Fruit fly (Drosophila melanogaster) whole organism, embryonic: Measurements from ENCODE around the gene CG14205.
A peak's percentile ranks its signal among the peaks of the same experiment; 100 is the strongest.

Experiments
- Atf3 ChIP-seq: fragments of 200-800 bp; sonication (Bioruptor generic); optimal IDR thresholded peaks from 3 replicates; lab custom pipeline; 2016; ENCODE audit warnings: missing biosample characterization, missing genetic modification characterization
- CG10267 ChIP-seq: fragments of 200-800 bp; sonication (Bioruptor generic); optimal IDR thresholded peaks from 2 replicates; lab custom pipeline; 2018; ENCODE audit warnings: missing biosample characterization, mild to moderate bottlenecking, missing genetic modification characterization, moderate library complexity
- CG10959 ChIP-seq: fragments of 200-800 bp; sonication (Bioruptor generic); IDR thresholded peaks from 2 replicates; pipeline ENCODE4 v1.3.6; 2022; ENCODE audit warnings: missing biosample characterization, missing genetic modification characterization
- CG11695 ChIP-seq: fragments of 200-800 bp; sonication (Bioruptor generic); IDR thresholded peaks from 3 replicates; pipeline ENCODE4 v1.3.6; 2022; ENCODE audit warnings: missing biosample characterization, missing genetic modification characterization
- CG12219 ChIP-seq: fragments of 200-800 bp; sonication (Bioruptor generic); optimal IDR thresholded peaks from 3 replicates; lab custom pipeline; 2018; ENCODE audit warnings: missing biosample characterization, mild to moderate bottlenecking, missing genetic modification characterization
- CG14667 ChIP-seq: fragments of 200-800 bp; sonication (Bioruptor generic); IDR thresholded peaks from 2 replicates; pipeline ENCODE4 v1.3.6; 2022; ENCODE audit warnings: missing biosample characterization, missing genetic modification characterization
- CG15073 ChIP-seq: fragments of 200-800 bp; sonication (Bioruptor generic); optimal IDR thresholded peaks from 2 replicates; lab custom pipeline; 2016; ENCODE audit warnings: missing biosample characterization, missing genetic modification characterization
- CG1602 ChIP-seq: fragments of 200-800 bp; sonication (Bioruptor generic); optimal IDR thresholded peaks from 3 replicates; lab custom pipeline; 2016; ENCODE audit warnings: missing biosample characterization, missing genetic modification characterization
- CG1603 ChIP-seq: fragments of 200-800 bp; sonication (Bioruptor generic); optimal IDR thresholded peaks from 2 replicates; lab custom pipeline; 2019; ENCODE audit warnings: missing biosample characterization, mild to moderate bottlenecking, missing genetic modification characterization, moderate library complexity
- CG17361 ChIP-seq: fragments of 200-800 bp; sonication (Bioruptor generic); IDR thresholded peaks from 3 replicates; pipeline ENCODE4 v1.3.6; 2022; ENCODE audit warnings: missing biosample characterization, missing genetic modification characterization
- CG17612 ChIP-seq: fragments of 200-800 bp; sonication (Bioruptor generic); IDR thresholded peaks from 2 replicates; pipeline ENCODE4 v1.3.6; 2022; ENCODE audit warnings: missing biosample characterization, missing genetic modification characterization
- CG1792 ChIP-seq: fragments of 200-800 bp; sonication (Bioruptor generic); optimal IDR thresholded peaks from 2 replicates; lab custom pipeline; 2016; ENCODE audit warnings: missing biosample characterization, missing genetic modification characterization
- CG2202 ChIP-seq: fragments of 200-800 bp; sonication (Bioruptor generic); optimal IDR thresholded peaks from 2 replicates; lab custom pipeline; 2018; ENCODE audit warnings: missing biosample characterization, mild to moderate bottlenecking, missing genetic modification characterization
- CG3847 ChIP-seq: fragments of 200-800 bp; sonication (Bioruptor generic); IDR thresholded peaks from 2 replicates; pipeline ENCODE4 v1.3.6; 2022; ENCODE audit warnings: missing biosample characterization, missing genetic modification characterization
- CG6175 ChIP-seq: fragments of 200-800 bp; sonication (Bioruptor generic); IDR thresholded peaks from 3 replicates; pipeline ENCODE4 v1.3.6; 2022; ENCODE audit warnings: missing biosample characterization, missing genetic modification characterization
- CG6813 ChIP-seq: fragments of 200-800 bp; sonication (Bioruptor generic); optimal IDR thresholded peaks from 2 replicates; lab custom pipeline; 2017; ENCODE audit warnings: missing biosample characterization, missing genetic modification characterization, mild to moderate bottlenecking, moderate library complexity, missing genetic modification reagents
- CG7786 ChIP-seq: fragments of 200-800 bp; sonication (Bioruptor generic); optimal IDR thresholded peaks from 2 replicates; lab custom pipeline; 2016; ENCODE audit warnings: missing biosample characterization, missing genetic modification characterization
- CG8089 ChIP-seq: fragments of 200-800 bp; sonication (Bioruptor generic); optimal IDR thresholded peaks from 3 replicates; lab custom pipeline; 2016; ENCODE audit warnings: missing biosample characterization, missing genetic modification characterization
- CG8290 ChIP-seq, 3 experiments: fragments of 200-800 bp; sonication (Bioruptor generic); optimal IDR thresholded peaks; 2 replicates each; lab custom pipeline; 2016 to 2019; ENCODE audit warnings: missing biosample characterization in 3 of 3, missing genetic modification characterization in 3 of 3, mild to moderate bottlenecking in 2 of 3, moderate library complexity in 1 of 3
- D19B ChIP-seq: fragments of 200-800 bp; sonication (Bioruptor generic); optimal IDR thresholded peaks from 2 replicates; lab custom pipeline; 2017; ENCODE audit warnings: missing biosample characterization, mild to moderate bottlenecking, missing genetic modification characterization
- Fer3 ChIP-seq: fragments of 200-800 bp; sonication (Bioruptor generic); optimal IDR thresholded peaks from 2 replicates; lab custom pipeline; 2018; ENCODE audit warnings: missing biosample characterization, mild to moderate bottlenecking, missing genetic modification characterization, moderate library complexity
- Hr3 ChIP-seq: fragments of 200-800 bp; sonication (Bioruptor generic); optimal IDR thresholded peaks from 3 replicates; lab custom pipeline; 2016; ENCODE audit warnings: missing biosample characterization, missing genetic modification characterization
- Pdp1 ChIP-seq, 2 experiments: fragments of 200-800 bp; sonication (Bioruptor generic); optimal IDR thresholded peaks; 3 replicates each; lab custom pipeline; 2016; ENCODE audit warnings: missing biosample characterization in 2 of 2, missing genetic modification characterization in 2 of 2, mild to moderate bottlenecking in 1 of 2, moderate library complexity in 1 of 2
- Trl ChIP-seq, 3 experiments: fragments of >200 bp in 2 of 3; fragments of 200-800 bp in 1 of 3; sonication (Bioruptor generic) in 1 of 3; optimal IDR thresholded peaks; 2 replicates in 1 of 3; 3 replicates in 2 of 3; lab custom pipeline; 2016 to 2017; ENCODE audit warnings: missing biosample characterization in 1 of 3, missing genetic modification characterization in 1 of 3
- ac ChIP-seq: fragments of 200-800 bp; sonication (Bioruptor generic); optimal IDR thresholded peaks from 3 replicates; lab custom pipeline; 2017; ENCODE audit warnings: missing biosample characterization, mild to moderate bottlenecking, missing genetic modification characterization
- amos ChIP-seq: fragments of 200-800 bp; sonication (Bioruptor generic); IDR thresholded peaks from 2 replicates; pipeline ENCODE4 v1.3.6; 2022; ENCODE audit warnings: missing biosample characterization, missing genetic modification characterization; ENCODE audit not compliant: partially characterized antibody
- crp ChIP-seq, 2 experiments: fragments of 200-800 bp; sonication (Bioruptor generic); optimal IDR thresholded peaks; 2 replicates in 1 of 2; 3 replicates in 1 of 2; lab custom pipeline; 2017; ENCODE audit warnings: missing biosample characterization in 2 of 2, missing genetic modification characterization in 2 of 2, mild to moderate bottlenecking in 1 of 2, moderate library complexity in 1 of 2
- grau ChIP-seq: fragments of 200-800 bp; optimal IDR thresholded peaks from 3 replicates; lab custom pipeline; 2019; ENCODE audit warnings: missing biosample characterization, mild to moderate bottlenecking, missing genetic modification characterization, moderate library complexity
- insv ChIP-seq, 2 experiments: fragments of 200-800 bp; sonication (Bioruptor generic); optimal IDR thresholded peaks; 3 replicates each; lab custom pipeline; 2016 to 2018; ENCODE audit warnings: missing biosample characterization in 2 of 2, missing genetic modification characterization in 2 of 2
- nmo ChIP-seq: fragments of 200-800 bp; sonication (Bioruptor generic); optimal IDR thresholded peaks from 2 replicates; lab custom pipeline; 2018; ENCODE audit warnings: missing biosample characterization, mild to moderate bottlenecking, missing genetic modification characterization, moderate library complexity
- org-1 ChIP-seq: fragments of 200-800 bp; sonication (Bioruptor generic); optimal IDR thresholded peaks from 2 replicates; lab custom pipeline; 2017; ENCODE audit warnings: missing biosample characterization, missing genetic modification characterization
- p53 ChIP-seq: fragments of 200-800 bp; sonication (Bioruptor generic); optimal IDR thresholded peaks from 2 replicates; lab custom pipeline; 2016; ENCODE audit warnings: missing biosample characterization, missing genetic modification characterization
- pan ChIP-seq, 4 experiments: fragments of >200 bp in 3 of 4; fragments of 200-800 bp in 1 of 4; sonication (Bioruptor generic) in 1 of 4; optimal IDR thresholded peaks in 3 of 4; IDR thresholded peaks in 1 of 4; 2 replicates each; pipeline versions ENCODE4 v1.3.6 to Lab custom; 2017 to 2022; ENCODE audit warnings: missing biosample characterization in 2 of 4, missing genetic modification characterization in 2 of 4, mixed read lengths in 1 of 4
- pho ChIP-seq: fragments of 200-800 bp; sonication (Bioruptor generic); optimal IDR thresholded peaks from 2 replicates; lab custom pipeline; 2016; ENCODE audit warnings: missing biosample characterization, missing genetic modification characterization
- pita ChIP-seq: fragments of 200-800 bp; sonication (Bioruptor generic); optimal IDR thresholded peaks from 2 replicates; lab custom pipeline; 2017; ENCODE audit warnings: missing biosample characterization, mild to moderate bottlenecking, missing genetic modification characterization
- prd ChIP-seq, 3 experiments: fragments of >200 bp in 2 of 3; fragments of 200-800 bp in 1 of 3; sonication (Bioruptor generic) in 1 of 3; optimal IDR thresholded peaks in 2 of 3; IDR thresholded peaks in 1 of 3; 2 replicates in 2 of 3; 3 replicates in 1 of 3; pipeline versions ENCODE4 v1.3.6 to Lab custom; 2017 to 2022; ENCODE audit warnings: missing biosample characterization in 1 of 3, missing genetic modification characterization in 1 of 3
- ro ChIP-seq: fragments of 200-800 bp; sonication (Bioruptor generic); IDR thresholded peaks from 2 replicates; pipeline ENCODE4 v1.3.6; 2022; ENCODE audit warnings: missing biosample characterization, missing genetic modification characterization
- schlank ChIP-seq: fragments of 200-800 bp; sonication (Bioruptor generic); optimal IDR thresholded peaks from 2 replicates; lab custom pipeline; 2018; ENCODE audit warnings: missing biosample characterization, mild to moderate bottlenecking, missing genetic modification characterization
- slbo ChIP-seq: fragments of 200-800 bp; sonication (Bioruptor generic); IDR thresholded peaks from 2 replicates; pipeline ENCODE4 v1.3.6; 2022; ENCODE audit warnings: missing biosample characterization, missing genetic modification characterization
- sr ChIP-seq: fragments of 200-800 bp; sonication (Bioruptor generic); IDR thresholded peaks from 3 replicates; pipeline ENCODE4 v1.3.6; 2022; ENCODE audit warnings: missing biosample characterization, missing genetic modification characterization
- stwl ChIP-seq: fragments of 200-800 bp; sonication (Bioruptor generic); optimal IDR thresholded peaks from 3 replicates; lab custom pipeline; 2018; ENCODE audit warnings: missing biosample characterization, mild to moderate bottlenecking, missing genetic modification characterization, moderate library complexity
- tap ChIP-seq: fragments of 200-800 bp; optimal IDR thresholded peaks from 3 replicates; lab custom pipeline; 2019; ENCODE audit warnings: missing biosample characterization, mild to moderate bottlenecking, missing genetic modification characterization, moderate library complexity
- tgo ChIP-seq: fragments of 200-800 bp; sonication (Bioruptor generic); IDR thresholded peaks from 3 replicates; pipeline ENCODE4 v1.3.6; 2022; ENCODE audit warnings: missing biosample characterization, missing genetic modification characterization
- tll ChIP-seq, 2 experiments: fragments of 200-800 bp in 1 of 2; fragments of >200 bp in 1 of 2; sonication (Bioruptor generic) in 1 of 2; optimal IDR thresholded peaks; 2 replicates each; lab custom pipeline; 2017 to 2019; ENCODE audit warnings: missing biosample characterization in 2 of 2, missing genetic modification characterization in 2 of 2, mild to moderate bottlenecking in 1 of 2, moderate library complexity in 1 of 2
- ttk ChIP-seq: fragments of 200-800 bp; sonication (Bioruptor generic); IDR thresholded peaks from 2 replicates; pipeline ENCODE4 v2.1.2; 2022; ENCODE audit warnings: missing biosample characterization, missing genetic modification characterization
- unpg ChIP-seq: fragments of 200-800 bp; sonication (Bioruptor generic); optimal IDR thresholded peaks from 3 replicates; lab custom pipeline; 2018; ENCODE audit warnings: missing biosample characterization, mild to moderate bottlenecking, missing genetic modification characterization, moderate library complexity
- wdn ChIP-seq: fragments of 200-800 bp; sonication (Bioruptor generic); IDR thresholded peaks from 2 replicates; pipeline ENCODE4 v1.3.6; 2022; ENCODE audit warnings: missing biosample characterization, missing genetic modification characterization

The CG14205 gene

dm6 chrX:19565714-19566316 lies 26.6 kb upstream of the CG14205 start, which contains the start of the genes Grip84 and car (continued):
- peak; percentile 37 to 90 for TF ChIP-seq crp (GFP tag; optimal IDR thresholded peaks at IDR 0.05; lab: Kevin White, UChicago)
- TF ChIP-seq p53 (GFP tag; lab: Kevin White, UChicago), result peak; percentile 18
- TF ChIP-seq CG8290 (GFP tag; optimal IDR thresholded peaks at IDR 0.05; lab: Kevin White, UChicago), result no peak
- TF ChIP-seq CG8290 (tag; optimal IDR thresholded peaks at IDR 0.05; lab: Kevin White, UChicago), result no peak
- no peak for TF ChIP-seq pan (optimal IDR thresholded peaks at IDR 0.05; lab: Kevin White, UChicago)
- peak in 1 of 2 experiments; percentile 14 for TF ChIP-seq pan (GFP tag; optimal IDR thresholded peaks at IDR 0.05 in 1 of 2, IDR thresholded peaks at IDR 0.05 in 1 of 2)
- no peak for TF ChIP-seq prd (optimal IDR thresholded peaks at IDR 0.05; lab: Kevin White, UChicago)
- peak; percentile 77 for TF ChIP-seq prd (GFP tag; IDR thresholded peaks at IDR 0.05; lab: Robert Waterston, UW)
- TF ChIP-seq CG17612, result no peak
- peak; percentile 58 for TF ChIP-seq stwl (tag; lab: Kevin White, UChicago)
- peak; percentile 8 to 89 for TF ChIP-seq tll (GFP tag; optimal IDR thresholded peaks at IDR 0.05; lab: Kevin White, UChicago)
- TF ChIP-seq CG10959, result peak; percentile 27; the same call in 1 of the 2 replicates
- TF ChIP-seq CG6813 (GFP tag; lab: Kevin White, UChicago), result no peak
- no peak for TF ChIP-seq CG1792 (GFP tag; lab: Kevin White, UChicago)
- no peak for TF ChIP-seq CG7786 (GFP tag; lab: Kevin White, UChicago)
- peak; percentile 98 for TF ChIP-seq CG15073 (GFP tag; lab: Kevin White, UChicago)
- TF ChIP-seq CG10267 (tag; lab: Kevin White, UChicago), result peak; percentile 64
- peak; percentile 48; the same call in 1 of the 2 replicates for TF ChIP-seq wdn
- TF ChIP-seq tgo (GFP tag; lab: Robert Waterston, UW), result peak; percentile 73
- TF ChIP-seq ro (GFP tag; lab: Robert Waterston, UW), result no peak
- peak; percentile 97 for TF ChIP-seq sr (GFP tag; lab: Robert Waterston, UW)
- peak; percentile 84 for TF ChIP-seq slbo
- TF ChIP-seq Hr3 (GFP tag; lab: Kevin White, UChicago), result peak; percentile 71
- TF ChIP-seq Trl (optimal IDR thresholded peaks at IDR 0.05; lab: Kevin White, UChicago), result no peak
- peak; percentile 66 for TF ChIP-seq Trl (GFP tag; optimal IDR thresholded peaks at IDR 0.05; lab: Kevin White, UChicago)
- no peak for TF ChIP-seq CG1603
- peak; percentile 7 for TF ChIP-seq org-1 (GFP tag; lab: Kevin White, UChicago)
- peak; percentile 72 for TF ChIP-seq CG1602 (GFP tag; lab: Kevin White, UChicago)
- TF ChIP-seq ttk (GFP tag; lab: Robert Waterston, UW), result peak; percentile 41; the same call in 1 of the 2 replicates
- 0 out of 2 replicates have a peak, but pooled peaks have one; percentile 29 for TF ChIP-seq CG14667
- no peak for TF ChIP-seq ac (GFP tag; lab: Kevin White, UChicago)
- peak; percentile 87 for TF ChIP-seq nmo
- peak; percentile 57 for TF ChIP-seq D19B (GFP tag; lab: Kevin White, UChicago)
- no peak for TF ChIP-seq CG12219 (GFP tag; lab: Kevin White, UChicago)
- TF ChIP-seq insv (GFP tag; optimal IDR thresholded peaks at IDR 0.05; lab: Kevin White, UChicago), result peak in 1 of 2 experiments; percentile 36
- no peak for TF ChIP-seq tap (tag; lab: Kevin White, UChicago)
- TF ChIP-seq amos (GFP tag; lab: Robert Waterston, UW), result no peak
- 0 out of 3 replicates have a peak, but pooled peaks have one; percentile 33 for TF ChIP-seq CG11695 (GFP tag; lab: Robert Waterston, UW)
- peak; percentile 50 for TF ChIP-seq Fer3 (tag; lab: Kevin White, UChicago)
- TF ChIP-seq CG8089 (GFP tag; lab: Kevin White, UChicago), result no peak
- no peak for TF ChIP-seq schlank (tag; lab: Kevin White, UChicago)
- TF ChIP-seq CG17361, result peak; percentile 86
- peak in 1 of 2 experiments; percentile 63 for TF ChIP-seq Pdp1 (GFP tag; optimal IDR thresholded peaks at IDR 0.05; lab: Kevin White, UChicago)
- TF ChIP-seq grau (tag; lab: Kevin White, UChicago), result peak; percentile 81
- no peak for TF ChIP-seq pita (GFP tag; lab: Kevin White, UChicago)
- TF ChIP-seq Atf3 (GFP tag; lab: Kevin White, UChicago), result peak; percentile 6
- no peak for TF ChIP-seq CG6175 (GFP tag; lab: Robert Waterston, UW)
- TF ChIP-seq CG2202 (tag; lab: Kevin White, UChicago), result peak; percentile 8
- peak; percentile 74 for TF ChIP-seq CG3847
- peak; percentile 55 for TF ChIP-seq pho
- peak; percentile 71 for TF ChIP-seq unpg (GFP tag; lab: Kevin White, UChicago)
